Worm (Caenorhabditis elegans) whole organism, midembryonic: ENCODE measurements around the gene C17H11.1.

Experiments used
- T22C8.4 ChIP-seq: fragments of 200-800 bp; sonication (Bioruptor generic); IDR thresholded peaks from 2 replicates; pipeline ENCODE4 v1.3.6; 2022; ENCODE audit warnings: missing genetic modification characterization, missing compliant biosample characterization
- cog-1 ChIP-seq: sonication (generic microtip); optimal IDR thresholded peaks from 2 replicates; lab custom pipeline; 2016; ENCODE audit warnings: missing genetic modification characterization, missing compliant biosample characterization
- flt-1 ChIP-seq: fragments of 200-800 bp; sonication (Bioruptor generic); IDR thresholded peaks from 2 replicates; pipeline ENCODE4 v1.3.6; 2022; ENCODE audit warnings: missing genetic modification characterization, missing compliant biosample characterization
- klf-2 ChIP-seq: fragments of 200-800 bp; sonication (Bioruptor generic); conservative IDR thresholded peaks from 2 replicates; pipeline ENCODE4 v1.3.6; 2022; ENCODE audit warnings: missing genetic modification reagents, missing genetic modification characterization, missing compliant biosample characterization
- med-1 ChIP-seq: sonication (generic microtip); optimal IDR thresholded peaks from 2 replicates; lab custom pipeline; 2017; ENCODE audit warnings: missing genetic modification characterization, mild to moderate bottlenecking, missing compliant biosample characterization, antibody characterized with exemption, missing genetic modification reagents; ENCODE audit not compliant: insufficient read depth
- ref-1 ChIP-seq: fragments of 200-800 bp; sonication (Bioruptor generic); conservative IDR thresholded peaks from 2 replicates; pipeline ENCODE4 v1.3.6; 2022; ENCODE audit warnings: missing genetic modification reagents, missing genetic modification characterization, missing compliant biosample characterization
- tab-1 ChIP-seq: fragments of 200-800 bp; sonication (Bioruptor generic); IDR thresholded peaks from 2 replicates; pipeline ENCODE4 v1.3.6; 2022; ENCODE audit warnings: missing genetic modification characterization, missing compliant biosample characterization
- ztf-23 ChIP-seq: fragments of 200-800 bp; sonication (Bioruptor generic); IDR thresholded peaks from 2 replicates; pipeline ENCODE4 v1.3.6; 2022; ENCODE audit warnings: missing genetic modification reagents, missing genetic modification characterization, missing compliant biosample characterization
- ztf-29 ChIP-seq: fragments of 200-800 bp; sonication (Bioruptor generic); IDR thresholded peaks from 2 replicates; pipeline ENCODE4 v1.3.6; 2022; ENCODE audit warnings: missing genetic modification reagents, missing genetic modification characterization, missing compliant biosample characterization

The C17H11.1 gene

DNA sequence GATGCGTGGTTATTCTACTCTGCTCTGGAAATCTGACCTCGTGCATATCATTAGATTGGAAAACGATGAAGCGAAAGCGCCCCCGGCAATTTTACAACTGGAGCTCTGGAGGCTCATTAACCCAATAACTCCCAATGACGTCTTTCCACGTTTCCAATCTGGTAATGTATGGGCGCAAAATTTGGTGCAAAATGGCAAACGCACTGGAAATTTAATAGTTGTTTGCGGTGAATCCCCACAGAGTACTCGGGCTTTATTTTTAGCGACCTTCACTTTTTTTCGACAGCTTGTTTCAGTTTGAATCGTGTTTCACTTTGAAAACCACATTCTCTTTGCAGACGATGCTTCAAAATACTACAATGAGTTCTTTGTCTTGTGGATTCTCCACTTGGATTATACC is at the start of gene C17H11.1:
TSS of gene C17H11.1 (plus strand) at position 301 of the 400 bp plus-strand sequence.
- no peak for TF ChIP-seq cog-1
- TF ChIP-seq T22C8.4 (GFP tag; lab: Robert Waterston, UW): no peak
- no peak for TF ChIP-seq ztf-23
- TF ChIP-seq klf-2 (GFP tag; lab: Robert Waterston, UW): no peak
- TF ChIP-seq ref-1 (GFP tag; lab: Robert Waterston, UW): no peak

DNA sequence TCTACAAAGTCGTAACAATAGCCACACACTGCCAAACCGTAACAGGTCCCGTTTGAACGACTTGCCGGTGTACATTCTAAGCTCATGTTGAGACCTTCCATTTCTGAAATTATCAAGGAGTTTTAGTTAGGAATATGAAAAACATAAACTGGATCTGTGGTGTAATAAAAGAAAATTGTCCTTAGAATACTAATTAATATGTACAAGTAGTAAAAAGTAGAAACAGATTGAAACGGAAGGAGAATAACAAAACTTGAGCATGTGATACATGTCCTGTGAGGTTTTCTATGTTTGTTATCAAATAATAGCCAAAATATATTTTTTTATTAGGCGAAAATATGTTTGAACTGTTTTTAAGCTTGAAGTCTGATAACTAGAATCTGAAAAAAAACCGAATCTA is 44.2 kb upstream of the C17H11.1 start, which contains the start of gene frpr-1:
TSS of gene frpr-1 (minus strand) at position 101 of the 400 bp plus-strand sequence.
- no peak for TF ChIP-seq ztf-23
- no peak for TF ChIP-seq cog-1
- no peak for TF ChIP-seq ref-1 (GFP tag; lab: Robert Waterston, UW)
- TF ChIP-seq klf-2 (GFP tag; lab: Robert Waterston, UW): no peak
- TF ChIP-seq tab-1 (GFP tag; lab: Robert Waterston, UW): no peak
- TF ChIP-seq flt-1 (GFP tag; lab: Robert Waterston, UW): no peak
- TF ChIP-seq T22C8.4 (GFP tag; lab: Robert Waterston, UW): no peak
- no peak for TF ChIP-seq ztf-29 (GFP tag; lab: Robert Waterston, UW)
- TF ChIP-seq med-1 (GFP tag; lab: Kevin White, UChicago): no peak

DNA sequence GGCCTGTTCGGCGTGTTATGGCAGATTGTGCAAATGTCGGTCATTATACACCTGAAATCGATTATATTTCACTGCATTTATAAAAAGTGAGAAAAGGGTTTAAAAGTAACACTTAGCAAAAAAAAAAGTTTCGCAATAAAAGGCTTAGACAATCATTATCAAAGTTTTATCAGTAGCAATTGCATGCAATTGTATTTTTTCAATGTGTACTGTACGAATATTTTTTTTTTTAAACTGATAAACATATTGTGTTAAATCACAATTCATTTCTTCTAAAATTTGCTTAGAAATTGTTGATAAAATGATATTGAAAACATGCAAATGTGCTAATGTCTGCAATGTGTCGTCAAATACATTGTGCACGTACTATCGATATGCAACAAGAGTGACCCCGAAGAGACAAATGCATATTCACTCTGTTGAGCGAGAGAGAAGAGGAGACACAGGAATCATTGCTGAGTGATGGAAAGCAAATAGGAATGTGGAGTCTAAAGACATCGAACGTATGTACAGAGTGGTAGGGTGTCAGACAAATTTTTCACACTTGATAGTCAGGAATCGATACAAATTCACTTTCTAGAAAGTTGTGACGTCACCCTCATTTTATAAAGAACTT is 37.3 kb upstream of the C17H11.1 start, which contains the start of gene C02B8.6:
TSS of gene C02B8.6 (minus strand) at position 51 of the 616 bp plus-strand sequence.
- no peak for TF ChIP-seq ztf-23
- peak; percentile 47 for TF ChIP-seq cog-1

DNA sequence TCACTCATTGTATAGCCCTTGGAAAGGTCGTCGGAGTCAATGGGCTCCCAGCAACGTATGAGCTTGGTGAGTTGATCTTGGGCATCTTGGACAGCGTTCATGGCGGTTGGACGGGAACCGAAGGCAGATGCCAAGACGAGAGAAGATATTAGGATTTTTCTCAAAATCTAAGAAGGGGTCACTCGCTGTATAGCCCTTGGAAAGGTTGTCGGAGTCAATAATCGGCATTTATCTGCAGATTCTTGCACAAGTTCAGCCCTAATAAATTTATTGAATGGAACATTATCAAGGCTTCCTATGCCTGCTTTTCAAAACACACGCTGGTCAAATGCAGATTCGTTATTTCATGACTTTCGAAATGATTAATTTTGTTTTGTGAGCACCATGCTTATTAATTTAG is 35.9 kb upstream of the C17H11.1 start, which contains the start of gene C02B8.7:
TSS of gene C02B8.7 (minus strand) at position 101 of the 400 bp plus-strand sequence.
- no peak for TF ChIP-seq ref-1 (GFP tag; lab: Robert Waterston, UW)
- TF ChIP-seq flt-1 (GFP tag; lab: Robert Waterston, UW): no peak
- TF ChIP-seq med-1 (GFP tag; lab: Kevin White, UChicago): no peak
- TF ChIP-seq klf-2 (GFP tag; lab: Robert Waterston, UW): no peak
- no peak for TF ChIP-seq cog-1
- no peak for TF ChIP-seq T22C8.4 (GFP tag; lab: Robert Waterston, UW)
- no peak for TF ChIP-seq tab-1 (GFP tag; lab: Robert Waterston, UW)
- no peak for TF ChIP-seq ztf-29 (GFP tag; lab: Robert Waterston, UW)
- no peak for TF ChIP-seq ztf-23

DNA sequence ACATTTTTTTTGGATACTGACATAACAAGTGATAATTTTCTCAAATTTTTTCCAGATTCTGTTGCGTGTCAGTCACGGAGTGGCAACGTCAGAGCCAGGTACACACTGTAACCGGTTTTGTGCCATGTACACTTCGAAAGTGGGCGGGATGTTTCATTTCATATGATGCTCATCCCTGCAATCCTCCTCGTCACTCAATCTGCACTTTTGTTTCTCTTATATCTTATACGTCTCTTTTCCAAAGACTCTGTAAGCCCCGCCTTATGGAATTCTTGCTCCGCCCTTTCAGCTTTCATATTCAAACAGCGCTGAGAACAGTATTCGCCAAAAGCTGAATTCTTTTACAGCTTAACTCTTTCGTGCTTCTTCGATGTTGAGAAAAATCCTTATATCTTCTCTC is 34.6 kb upstream of the C17H11.1 start, which contains the start of gene C02B8.3:
TSS of gene C02B8.3 (plus strand) at position 301 of the 400 bp plus-strand sequence.
- TF ChIP-seq T22C8.4 (GFP tag; lab: Robert Waterston, UW): no peak
- TF ChIP-seq med-1 (GFP tag; lab: Kevin White, UChicago): no peak
- no peak for TF ChIP-seq flt-1 (GFP tag; lab: Robert Waterston, UW)
- TF ChIP-seq ztf-23: no peak
- no peak for TF ChIP-seq ztf-29 (GFP tag; lab: Robert Waterston, UW)

DNA sequence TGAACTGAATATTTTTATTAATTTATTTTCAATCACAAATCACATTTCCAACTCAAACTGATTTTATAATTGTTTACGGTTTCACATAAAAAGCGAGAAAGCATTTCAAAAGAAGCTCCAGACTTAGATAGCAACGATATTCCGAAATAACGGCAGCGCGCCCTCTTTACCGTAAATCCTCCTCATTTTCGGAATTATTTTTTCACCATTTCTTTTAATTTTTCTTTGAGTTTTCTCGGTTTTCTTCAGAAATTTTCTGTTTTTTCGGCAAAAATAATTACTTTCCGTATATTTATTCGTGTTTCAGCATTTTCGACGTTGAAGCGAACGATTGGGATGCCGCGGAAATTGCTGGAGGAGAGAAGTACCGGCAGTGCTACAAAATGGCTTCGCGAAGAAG is 26.3 kb upstream of the C17H11.1 start, which contains the start of gene C02B8.1:
TSS of gene C02B8.1 (plus strand) at position 301 of the 400 bp plus-strand sequence.
- TF ChIP-seq ztf-29 (GFP tag; lab: Robert Waterston, UW) (no peak), ztf-23 (no peak), ref-1 (GFP tag; lab: Robert Waterston, UW) (no peak), T22C8.4 (GFP tag; lab: Robert Waterston, UW) (no peak), klf-2 (GFP tag; lab: Robert Waterston, UW) (no peak), flt-1 (GFP tag; lab: Robert Waterston, UW) (no peak), tab-1 (GFP tag; lab: Robert Waterston, UW) (no peak), cog-1 (no peak), med-1 (GFP tag; lab: Kevin White, UChicago) (no peak)

DNA sequence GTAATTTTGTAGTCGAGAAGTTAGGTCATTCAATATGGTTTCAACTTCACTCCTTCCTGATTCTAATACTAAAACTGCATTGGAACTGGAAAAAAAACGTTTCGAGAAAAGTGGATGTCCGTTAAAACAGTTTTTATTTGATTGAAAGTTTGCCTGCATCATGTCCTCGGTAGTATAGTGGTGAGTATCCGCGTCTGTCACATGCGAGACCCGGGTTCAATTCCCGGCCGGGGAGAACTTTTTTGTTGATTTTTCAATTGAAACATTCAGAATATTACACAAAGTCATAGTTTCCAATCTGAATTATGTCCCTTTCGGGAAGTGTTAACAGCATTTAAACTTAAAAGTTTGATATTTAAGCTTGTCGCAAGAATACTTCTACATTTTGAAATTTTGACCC is 24.7 kb upstream of the C17H11.1 start:
- TF ChIP-seq cog-1 (no peak), med-1 (GFP tag; lab: Kevin White, UChicago) (no peak), ref-1 (GFP tag; lab: Robert Waterston, UW) (no peak)

DNA sequence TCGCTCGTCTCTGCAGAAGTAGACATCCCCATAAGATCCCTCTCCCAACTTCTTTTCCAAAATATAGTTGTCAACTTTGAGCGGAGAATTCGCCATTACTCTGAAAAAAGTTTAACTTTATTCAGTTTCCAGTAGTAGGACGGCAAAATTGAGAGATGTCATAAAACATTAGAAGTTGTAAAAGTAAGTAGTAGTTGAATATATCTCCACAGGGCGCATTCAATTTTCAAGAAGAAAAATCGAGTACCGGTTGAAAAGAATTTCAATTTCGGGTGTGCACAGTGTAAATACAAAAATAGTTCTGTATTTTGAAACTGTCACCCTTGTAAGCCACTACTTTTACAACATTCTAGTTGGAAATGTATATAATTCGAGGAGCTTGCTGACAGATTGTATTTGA is 23.1 kb upstream of the C17H11.1 start, which contains the start of gene F22F1.2:
TSS of gene F22F1.2 (minus strand) at position 101 of the 400 bp plus-strand sequence.
- no peak for TF ChIP-seq ztf-29 (GFP tag; lab: Robert Waterston, UW)
- TF ChIP-seq med-1 (GFP tag; lab: Kevin White, UChicago): no peak
- no peak for TF ChIP-seq tab-1 (GFP tag; lab: Robert Waterston, UW)
- TF ChIP-seq ztf-23: no peak
- TF ChIP-seq cog-1: no peak
- no peak for TF ChIP-seq klf-2 (GFP tag; lab: Robert Waterston, UW)
- TF ChIP-seq flt-1 (GFP tag; lab: Robert Waterston, UW): no peak
- no peak for TF ChIP-seq T22C8.4 (GFP tag; lab: Robert Waterston, UW)

DNA sequence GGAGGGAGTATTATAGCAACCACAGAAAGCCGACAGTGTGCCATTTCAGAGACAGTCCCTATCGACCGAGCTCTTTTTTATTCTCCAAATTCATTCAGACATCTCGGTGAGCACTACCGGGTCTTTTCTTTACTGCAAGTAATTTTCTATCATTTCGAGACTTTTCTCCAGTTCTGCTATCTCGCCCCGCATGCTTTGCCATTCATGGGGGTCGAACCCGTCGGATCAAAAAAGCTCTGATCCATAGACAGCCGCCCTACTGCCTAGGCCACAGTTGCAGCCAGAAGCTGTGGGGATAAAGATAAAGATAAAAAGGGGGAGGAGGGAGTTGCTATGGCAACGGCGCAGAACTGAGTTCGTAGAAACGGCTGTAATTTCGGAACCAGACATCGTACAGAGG is 22.3 kb upstream of the C17H11.1 start:
- TF ChIP-seq klf-2 (GFP tag; lab: Robert Waterston, UW) (no peak), flt-1 (GFP tag; lab: Robert Waterston, UW) (0 out of 2 replicates have a peak, but pooled peaks have one; percentile 50), tab-1 (GFP tag; lab: Robert Waterston, UW) (no peak), ztf-29 (GFP tag; lab: Robert Waterston, UW) (no peak), ztf-23 (0 out of 2 replicates have a peak, but pooled peaks have one; percentile 33), med-1 (GFP tag; lab: Kevin White, UChicago) (no peak), cog-1 (no peak)

DNA sequence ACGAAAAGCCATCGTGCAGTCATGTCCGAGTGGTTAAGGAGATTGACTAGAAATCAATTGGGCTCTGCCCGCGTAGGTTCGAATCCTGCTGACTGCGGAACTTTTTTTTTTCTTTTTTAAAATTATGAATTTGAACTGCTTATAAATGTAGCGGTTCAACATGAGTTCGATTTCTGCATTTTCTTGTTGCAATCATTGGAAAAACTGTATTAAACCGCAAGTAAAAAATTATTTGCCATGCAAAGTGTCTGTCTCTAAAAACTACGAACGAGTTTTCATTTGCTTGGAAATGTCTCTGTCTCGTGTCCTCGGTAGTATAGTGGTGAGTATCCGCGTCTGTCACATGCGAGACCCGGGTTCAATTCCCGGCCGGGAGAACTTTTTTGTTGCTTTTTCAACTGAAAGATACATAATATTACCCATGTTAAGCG is 18.2 kb upstream of the C17H11.1 start:
- TF ChIP-seq tab-1 (GFP tag; lab: Robert Waterston, UW): peak; percentile 79
- TF ChIP-seq klf-2 (GFP tag; lab: Robert Waterston, UW): peak; percentile 63; the same call in 1 of the 2 replicates
- TF ChIP-seq T22C8.4 (GFP tag; lab: Robert Waterston, UW): peak; percentile 72
- TF ChIP-seq ref-1 (GFP tag; lab: Robert Waterston, UW): peak; percentile 53
- TF ChIP-seq ztf-29 (GFP tag; lab: Robert Waterston, UW): peak; percentile 55; the same call in 1 of the 2 replicates
- peak; percentile 77 for TF ChIP-seq ztf-23
- TF ChIP-seq flt-1 (GFP tag; lab: Robert Waterston, UW): peak; percentile 86
